Worm (Caenorhabditis elegans): ENCODE measurements around the gene scd-2.

ce11 chrV:6669520-6669919 is 36.5 kb downstream of the scd-2 start, which contains the start of gene cest-28:
- no peak for TF ChIP-seq ceh-13 (GFP tag; optimal IDR thresholded peaks at IDR 0.05)
- TF ChIP-seq aly-1 (tag; optimal IDR thresholded peaks at IDR 0.05), result no peak
- TF ChIP-seq tbx-37 (GFP tag; conservative IDR thresholded peaks at IDR 0.05), result no peak
- no peak for TF ChIP-seq F13C5.2 (tag; optimal IDR thresholded peaks at IDR 0.05)
- no peak for TF ChIP-seq sea-1 (GFP tag; conservative IDR thresholded peaks at IDR 0.05)
- TF ChIP-seq tra-4 (tag; optimal IDR thresholded peaks at IDR 0.05), result no peak
- no peak for TF ChIP-seq B0310.2 (tag; optimal IDR thresholded peaks at IDR 0.05)
- no peak for TF ChIP-seq ama-1 (optimal IDR thresholded peaks at IDR 0.05)

All from whole organism, early embryonic.